Fruit fly (Drosophila melanogaster) whole organism, adult: Measurements from ENCODE around the gene wb.
A peak's percentile ranks its signal among the peaks of the same experiment; 100 is the strongest.

ENCODE experiments used
- CG11617 ChIP-seq: fragments of 200-800 bp; sonication (Bioruptor generic); optimal IDR thresholded peaks from 2 replicates; lab custom pipeline; 2017; ENCODE audit warnings: mild to moderate bottlenecking, missing biosample characterization, missing genetic modification reagents, missing genetic modification characterization
- CG1620 ChIP-seq: fragments of 200-800 bp; sonication (Bioruptor generic); optimal IDR thresholded peaks from 2 replicates; lab custom pipeline; 2016; ENCODE audit warnings: missing biosample characterization, missing genetic modification characterization
- Crg-1 ChIP-seq: fragments of 200-800 bp; sonication (Bioruptor generic); optimal IDR thresholded peaks from 2 replicates; lab custom pipeline; 2016; ENCODE audit warnings: missing biosample characterization, missing genetic modification characterization
- Mnt ChIP-seq: fragments of 200-800 bp; sonication (Bioruptor generic); optimal IDR thresholded peaks from 2 replicates; lab custom pipeline; 2016; ENCODE audit warnings: missing biosample characterization, mild to moderate bottlenecking, missing genetic modification characterization
- bab1 ChIP-seq: fragments of 200-800 bp; sonication (Bioruptor generic); optimal IDR thresholded peaks from 3 replicates; lab custom pipeline; 2019; ENCODE audit warnings: missing biosample characterization, mild to moderate bottlenecking, missing genetic modification characterization, moderate library complexity
- kay ChIP-seq: fragments of 200-800 bp; sonication (Bioruptor generic); peaks from one replicate; lab custom pipeline; 2016; ENCODE audit warnings: missing biosample characterization, missing genetic modification characterization, borderline replicate concordance
- pad ChIP-seq: fragments of 200-800 bp; sonication (Bioruptor generic); optimal IDR thresholded peaks from 3 replicates; lab custom pipeline; 2017; ENCODE audit warnings: missing biosample characterization, missing genetic modification characterization, mild to moderate bottlenecking, moderate library complexity, missing genetic modification reagents

DNA sequence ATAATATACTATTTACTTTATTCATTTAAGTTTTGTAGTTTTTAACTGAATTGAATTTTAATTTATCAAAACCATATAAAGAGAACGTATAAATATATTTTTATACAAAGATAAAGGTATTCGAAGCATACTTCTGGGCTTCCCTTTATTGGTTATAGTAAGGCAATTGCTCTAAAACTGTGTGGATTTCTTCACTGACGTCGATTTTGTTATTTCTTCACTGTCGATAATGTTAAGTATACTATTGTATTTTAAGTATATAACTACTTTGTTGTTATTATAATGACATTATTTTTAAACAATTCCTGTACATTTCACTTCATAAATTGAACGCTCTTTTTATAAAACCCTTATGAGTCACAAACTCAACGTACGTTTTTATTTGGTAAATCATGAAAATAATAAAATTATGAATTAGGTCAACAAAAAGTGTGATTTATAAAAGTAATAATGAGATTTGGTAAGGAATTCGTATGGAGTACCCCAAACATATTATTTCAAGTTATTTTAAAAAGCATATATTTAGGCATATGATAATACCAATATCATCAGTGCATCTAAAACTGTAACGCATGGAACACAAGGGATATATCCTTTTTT is 10.5 kb upstream of the wb start:
- TF ChIP-seq pad (GFP tag; lab: Kevin White, UChicago): no peak
- TF ChIP-seq CG1620 (GFP tag; lab: Kevin White, UChicago): no peak
- no peak for TF ChIP-seq CG11617 (GFP tag; lab: Kevin White, UChicago)
- no peak for TF ChIP-seq Mnt (GFP tag; lab: Kevin White, UChicago)
- TF ChIP-seq bab1: peak; percentile 11
- no peak for TF ChIP-seq Crg-1 (GFP tag; lab: Kevin White, UChicago)
- peak; percentile 53 for TF ChIP-seq kay
